Worm (Caenorhabditis elegans): Measurements from ENCODE around the gene R102.10.

DNA sequence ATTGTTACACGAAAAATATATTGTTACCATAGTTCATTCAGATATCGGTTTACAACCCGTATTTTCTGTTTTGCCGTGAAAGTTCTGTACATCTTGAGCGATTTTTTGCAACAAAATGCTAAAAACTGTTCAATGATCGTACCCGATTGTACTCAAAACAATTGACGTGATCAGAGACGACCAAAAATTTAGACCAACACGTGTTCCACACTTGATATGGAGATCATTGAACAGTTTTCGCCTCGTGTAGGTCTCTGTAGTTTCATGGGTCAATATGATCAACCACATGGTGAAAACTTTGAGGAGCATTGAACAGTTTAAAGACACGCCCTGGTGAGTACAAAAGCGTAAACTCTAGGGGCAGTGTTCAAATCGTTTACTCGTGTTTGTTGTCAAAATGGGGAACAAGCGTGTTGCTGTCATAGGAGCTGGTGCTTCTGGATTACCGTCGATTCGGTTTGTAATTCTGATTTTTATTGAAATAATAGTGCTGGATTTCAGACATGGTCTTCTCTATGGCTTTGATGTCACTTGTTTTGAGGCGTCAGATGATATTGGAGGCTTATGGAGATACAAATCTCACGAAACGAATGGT, 23.0 kb upstream of the R102.10 start, which contains the start of gene fmo-2:
- TF ChIP-seq ama-1 (optimal IDR thresholded peaks at IDR 0.05), result no peak
- TF ChIP-seq ama-1 (GFP tag; optimal IDR thresholded peaks at IDR 0.05), result no peak
- TF ChIP-seq dpl-1 (GFP tag; optimal IDR thresholded peaks at IDR 0.05), result no peak
- TF ChIP-seq unc-62 (GFP tag; optimal IDR thresholded peaks at IDR 0.05), result no peak
- no peak for TF ChIP-seq die-1 (tag; optimal IDR thresholded peaks at IDR 0.05)
- TF ChIP-seq snpc-4 (GFP tag; optimal IDR thresholded peaks at IDR 0.05), result no peak
- no peak for TF ChIP-seq snpc-4 (tag; optimal IDR thresholded peaks at IDR 0.05)
- no peak for TF ChIP-seq ceh-27 (GFP tag; optimal IDR thresholded peaks at IDR 0.05)
- no peak for TF ChIP-seq pbrm-1 (GFP tag; IDR thresholded peaks at IDR 0.05)
- no peak for TF ChIP-seq nhr-27 (tag; optimal IDR thresholded peaks at IDR 0.05)
- no peak for TF ChIP-seq unc-130 (GFP tag; optimal IDR thresholded peaks at IDR 0.05)
- no peak for TF ChIP-seq bed-1 (GFP tag; IDR thresholded peaks at IDR 0.05)
- TF ChIP-seq C06A6.2 (GFP tag; conservative IDR thresholded peaks at IDR 0.05), result no peak
- TF ChIP-seq F49E8.2 (tag; optimal IDR thresholded peaks at IDR 0.05; ENCODE audit: insufficient read depth), result no peak
- TF ChIP-seq hmg-1.2 (GFP tag; IDR thresholded peaks at IDR 0.05), result no peak
